Fruit fly (Drosophila melanogaster) whole organism, embryonic: Measurements from ENCODE around the gene Invadolysin.

ENCODE experiments used
- BtbVII ChIP-seq: fragments of 200-800 bp; sonication (Bioruptor generic); optimal IDR thresholded peaks from 3 replicates; lab custom pipeline; 2017; ENCODE audit warnings: missing biosample characterization, mild to moderate bottlenecking, missing genetic modification characterization
- CG11247 ChIP-seq: fragments of 200-800 bp; sonication (Bioruptor generic); IDR thresholded peaks from 2 replicates; pipeline ENCODE4 v1.3.6; 2022; ENCODE audit warnings: missing biosample characterization, missing genetic modification characterization
- CG12104 ChIP-seq: fragments of 200-800 bp; sonication (Bioruptor generic); optimal IDR thresholded peaks from 3 replicates; lab custom pipeline; 2016; ENCODE audit warnings: missing biosample characterization, missing genetic modification characterization
- CG12155 ChIP-seq: fragments of 200-800 bp; sonication (Bioruptor generic); optimal IDR thresholded peaks from 3 replicates; lab custom pipeline; 2016; ENCODE audit warnings: missing biosample characterization, missing genetic modification characterization
- CG15011 ChIP-seq: fragments of 200-800 bp; sonication (Bioruptor generic); optimal IDR thresholded peaks from 3 replicates; lab custom pipeline; 2018; ENCODE audit warnings: missing biosample characterization, mild to moderate bottlenecking, missing genetic modification characterization
- CG15479 ChIP-seq: fragments of 200-800 bp; sonication (Bioruptor generic); optimal IDR thresholded peaks from 3 replicates; lab custom pipeline; 2019; ENCODE audit warnings: missing biosample characterization, mild to moderate bottlenecking, missing genetic modification characterization, moderate library complexity
- CG15696 ChIP-seq: fragments of 200-800 bp; sonication (Bioruptor generic); optimal IDR thresholded peaks from 2 replicates; lab custom pipeline; 2019; ENCODE audit warnings: missing biosample characterization, mild to moderate bottlenecking, missing genetic modification characterization, moderate library complexity
- CG17829 ChIP-seq: fragments of 200-800 bp; optimal IDR thresholded peaks from 2 replicates; lab custom pipeline; 2019; ENCODE audit warnings: missing biosample characterization, mild to moderate bottlenecking, missing genetic modification characterization, moderate library complexity
- CG2875 ChIP-seq: fragments of 200-800 bp; sonication (Bioruptor generic); optimal IDR thresholded peaks from 2 replicates; lab custom pipeline; 2017; ENCODE audit warnings: missing biosample characterization, mild to moderate bottlenecking, missing genetic modification characterization, missing genetic modification reagents
- CG31365 ChIP-seq: fragments of 200-800 bp; sonication (Bioruptor generic); optimal IDR thresholded peaks from 2 replicates; lab custom pipeline; 2018; ENCODE audit warnings: missing biosample characterization, mild to moderate bottlenecking, missing genetic modification characterization
- CG3838 ChIP-seq: fragments of 200-800 bp; sonication (Bioruptor generic); optimal IDR thresholded peaks from 3 replicates; lab custom pipeline; 2016; ENCODE audit warnings: missing biosample characterization, missing genetic modification characterization
- CG3995 ChIP-seq: fragments of 200-800 bp; sonication (Bioruptor generic); optimal IDR thresholded peaks from 3 replicates; lab custom pipeline; 2016; ENCODE audit warnings: missing biosample characterization, missing genetic modification characterization
- CG42726 ChIP-seq: fragments of 200-800 bp; sonication (Bioruptor generic); IDR thresholded peaks from 2 replicates; pipeline ENCODE4 v1.3.6; 2022; ENCODE audit warnings: missing biosample characterization, missing genetic modification characterization; ENCODE audit not compliant: partially characterized antibody
- CG6654 ChIP-seq: fragments of 200-800 bp; sonication (Bioruptor generic); optimal IDR thresholded peaks from 2 replicates; lab custom pipeline; 2017; ENCODE audit warnings: missing biosample characterization, mild to moderate bottlenecking, missing genetic modification characterization
- CG6854 ChIP-seq: fragments of 200-800 bp; sonication (Bioruptor generic); optimal IDR thresholded peaks from 3 replicates; lab custom pipeline; 2017; ENCODE audit warnings: missing biosample characterization, mild to moderate bottlenecking, missing genetic modification characterization
- Camta ChIP-seq: fragments of 200-800 bp; sonication (Bioruptor generic); optimal IDR thresholded peaks from 2 replicates; lab custom pipeline; 2016; ENCODE audit warnings: missing biosample characterization, missing genetic modification characterization
- CkIIα-i1 ChIP-seq: fragments of 200-800 bp; sonication (Bioruptor generic); IDR thresholded peaks from 2 replicates; pipeline ENCODE4 v1.3.6; 2022; ENCODE audit warnings: missing biosample characterization, missing genetic modification characterization
- Dfd ChIP-seq, 2 experiments: fragments of >200 bp; optimal IDR thresholded peaks; 2 replicates each; lab custom pipeline; 2017; ENCODE audit warnings: missing biosample characterization in 2 of 2, missing genetic modification characterization in 2 of 2
- Dip3 ChIP-seq: fragments of 200-800 bp; sonication (Bioruptor generic); optimal IDR thresholded peaks from 3 replicates; lab custom pipeline; 2016; ENCODE audit warnings: missing biosample characterization, missing genetic modification characterization
- Dll ChIP-seq: fragments of 200-800 bp; sonication (Bioruptor generic); IDR thresholded peaks from 4 replicates; pipeline ENCODE4 v1.3.6; 2022; ENCODE audit warnings: missing biosample characterization, missing genetic modification characterization; ENCODE audit not compliant: partially characterized antibody
- ERR ChIP-seq: fragments of 200-800 bp; sonication (Bioruptor generic); optimal IDR thresholded peaks from 2 replicates; lab custom pipeline; 2016; ENCODE audit warnings: missing biosample characterization, missing genetic modification characterization
- Eip74EF ChIP-seq, 2 experiments: fragments of 200-800 bp in 1 of 2; fragments of >200 bp in 1 of 2; sonication (Bioruptor generic) in 1 of 2; optimal IDR thresholded peaks; 2 replicates each; lab custom pipeline; 2017 to 2019; ENCODE audit warnings: missing biosample characterization in 2 of 2, missing genetic modification characterization in 2 of 2, mild to moderate bottlenecking in 1 of 2, moderate library complexity in 1 of 2
- HmgD ChIP-seq: fragments of 200-800 bp; sonication (Bioruptor generic); optimal IDR thresholded peaks from 3 replicates; lab custom pipeline; 2016; ENCODE audit warnings: missing biosample characterization, missing genetic modification characterization
- Hmr ChIP-seq: fragments of 200-800 bp; sonication (Bioruptor generic); optimal IDR thresholded peaks from 3 replicates; lab custom pipeline; 2017; ENCODE audit warnings: mild to moderate bottlenecking, missing biosample characterization, missing genetic modification reagents, missing genetic modification characterization
- Mes4 ChIP-seq: fragments of 200-800 bp; sonication (Bioruptor generic); optimal IDR thresholded peaks from 2 replicates; lab custom pipeline; 2016; ENCODE audit warnings: missing biosample characterization, missing genetic modification characterization
- Opbp ChIP-seq: fragments of 200-800 bp; sonication (Bioruptor generic); IDR thresholded peaks from 3 replicates; pipeline ENCODE4 v1.3.6; 2022; ENCODE audit warnings: missing biosample characterization, missing genetic modification characterization; ENCODE audit not compliant: partially characterized antibody
- PHDP ChIP-seq: fragments of 200-800 bp; sonication (Bioruptor generic); optimal IDR thresholded peaks from 3 replicates; lab custom pipeline; 2018; ENCODE audit warnings: missing biosample characterization, mild to moderate bottlenecking, missing genetic modification characterization, moderate library complexity
- Ptx1 ChIP-seq: fragments of 200-800 bp; sonication (Bioruptor generic); IDR thresholded peaks from 2 replicates; pipeline ENCODE4 v1.3.6; 2022; ENCODE audit warnings: missing biosample characterization, missing genetic modification characterization
- Rfx ChIP-seq: fragments of 200-800 bp; sonication (Bioruptor generic); IDR thresholded peaks from 2 replicates; pipeline ENCODE4 v1.3.6; 2022; ENCODE audit warnings: missing biosample characterization, missing genetic modification characterization
- Spps ChIP-seq: fragments of 200-800 bp; sonication (Bioruptor generic); optimal IDR thresholded peaks from 2 replicates; lab custom pipeline; 2018; ENCODE audit warnings: missing biosample characterization, mild to moderate bottlenecking, missing genetic modification characterization
- Usf ChIP-seq: fragments of 200-800 bp; sonication (Bioruptor generic); optimal IDR thresholded peaks from 2 replicates; lab custom pipeline; 2017; ENCODE audit warnings: missing genotype, missing biosample characterization, missing genetic modification characterization
- ab ChIP-seq: fragments of 200-800 bp; sonication (Bioruptor generic); optimal IDR thresholded peaks from 2 replicates; lab custom pipeline; 2016; ENCODE audit warnings: missing biosample characterization, missing genetic modification characterization
- az2 ChIP-seq: fragments of 200-800 bp; sonication (Bioruptor generic); optimal IDR thresholded peaks from 3 replicates; lab custom pipeline; 2016; ENCODE audit warnings: missing biosample characterization, missing genetic modification characterization
- bbx ChIP-seq: fragments of 200-800 bp; sonication (Bioruptor generic); IDR thresholded peaks from 2 replicates; pipeline ENCODE4 v1.3.6; 2022; ENCODE audit warnings: missing biosample characterization, missing genetic modification characterization; ENCODE audit not compliant: partially characterized antibody
- bsh ChIP-seq, 2 experiments: fragments of 200-800 bp; sonication (Bioruptor generic); optimal IDR thresholded peaks; 2 replicates each; lab custom pipeline; 2017 to 2018; ENCODE audit warnings: mild to moderate bottlenecking in 2 of 2, missing biosample characterization in 2 of 2, missing genetic modification characterization in 2 of 2, moderate library complexity in 1 of 2
- eve ChIP-seq, 2 experiments: fragments of >200 bp; optimal IDR thresholded peaks; 2 replicates each; lab custom pipeline; 2017; ENCODE audit warnings: missing biosample characterization in 2 of 2, missing genetic modification characterization in 2 of 2
- h ChIP-seq: fragments of >200 bp; optimal IDR thresholded peaks from 2 replicates; lab custom pipeline; 2017
- hbn ChIP-seq: fragments of 200-800 bp; sonication (Bioruptor generic); IDR thresholded peaks from 2 replicates; pipeline ENCODE4 v1.3.6; 2022; ENCODE audit warnings: missing biosample characterization, missing genetic modification characterization; ENCODE audit not compliant: partially characterized antibody
- insv ChIP-seq, 2 experiments: fragments of 200-800 bp; sonication (Bioruptor generic); optimal IDR thresholded peaks; 3 replicates each; lab custom pipeline; 2016 to 2018; ENCODE audit warnings: missing biosample characterization in 2 of 2, missing genetic modification characterization in 2 of 2
- oc ChIP-seq: fragments of 200-800 bp; sonication (Bioruptor generic); optimal IDR thresholded peaks from 2 replicates; lab custom pipeline; 2018; ENCODE audit warnings: missing biosample characterization, mild to moderate bottlenecking, missing genetic modification characterization, moderate library complexity
- pan ChIP-seq, 4 experiments: fragments of >200 bp in 3 of 4; fragments of 200-800 bp in 1 of 4; sonication (Bioruptor generic) in 1 of 4; optimal IDR thresholded peaks in 3 of 4; IDR thresholded peaks in 1 of 4; 2 replicates each; pipeline versions ENCODE4 v1.3.6 to Lab custom; 2017 to 2022; ENCODE audit warnings: missing biosample characterization in 2 of 4, missing genetic modification characterization in 2 of 4, mixed read lengths in 1 of 4
- pho ChIP-seq: fragments of 200-800 bp; sonication (Bioruptor generic); optimal IDR thresholded peaks from 2 replicates; lab custom pipeline; 2016; ENCODE audit warnings: missing biosample characterization, missing genetic modification characterization
- ranshi ChIP-seq: fragments of 200-800 bp; sonication (Bioruptor generic); IDR thresholded peaks from 2 replicates; pipeline ENCODE4 v1.3.6; 2022; ENCODE audit warnings: missing biosample characterization, missing genetic modification characterization
- sd ChIP-seq: fragments of 200-800 bp; sonication (Bioruptor generic); optimal IDR thresholded peaks from 3 replicates; lab custom pipeline; 2018; ENCODE audit warnings: missing biosample characterization, mild to moderate bottlenecking, missing genetic modification characterization, moderate library complexity
- ssp ChIP-seq: fragments of 200-800 bp; sonication (Bioruptor generic); IDR thresholded peaks from 2 replicates; pipeline ENCODE4 v1.3.6; 2022; ENCODE audit warnings: missing biosample characterization, missing genetic modification characterization
- stc ChIP-seq: fragments of 200-800 bp; sonication (Bioruptor generic); IDR thresholded peaks from 2 replicates; pipeline ENCODE4 v1.3.6; 2022; ENCODE audit warnings: missing biosample characterization, missing genetic modification characterization
- tio ChIP-seq: fragments of 200-800 bp; sonication (Bioruptor generic); optimal IDR thresholded peaks from 2 replicates; lab custom pipeline; 2017; ENCODE audit warnings: missing biosample characterization, missing genetic modification characterization, inconsistent platforms
- tll ChIP-seq, 2 experiments: fragments of 200-800 bp in 1 of 2; fragments of >200 bp in 1 of 2; sonication (Bioruptor generic) in 1 of 2; optimal IDR thresholded peaks; 2 replicates each; lab custom pipeline; 2017 to 2019; ENCODE audit warnings: missing biosample characterization in 2 of 2, missing genetic modification characterization in 2 of 2, mild to moderate bottlenecking in 1 of 2, moderate library complexity in 1 of 2
- zen2 ChIP-seq: fragments of 200-800 bp; sonication (Bioruptor generic); IDR thresholded peaks from 3 replicates; pipeline ENCODE4 v1.3.6; 2022; ENCODE audit warnings: missing biosample characterization, missing genetic modification characterization; ENCODE audit not compliant: partially characterized antibody
- zfh1 ChIP-seq: fragments of 200-800 bp; sonication (Bioruptor generic); IDR thresholded peaks from 3 replicates; pipeline ENCODE4 v1.3.6; 2022; ENCODE audit warnings: missing biosample characterization, missing genetic modification characterization

Gene Invadolysin

dm6 chr3R:10111815-10112185 lies 32.7 kb upstream of the Invadolysin start (continued):
- TF ChIP-seq bsh (GFP tag; optimal IDR thresholded peaks at IDR 0.05; lab: Kevin White, UChicago): peak in 1 of 2 experiments; percentile 37
- no peak for TF ChIP-seq CG3838 (GFP tag; lab: Kevin White, UChicago)
- TF ChIP-seq Opbp (GFP tag; lab: Robert Waterston, UW): no peak
- TF ChIP-seq CG2875 (GFP tag; lab: Kevin White, UChicago): no peak
- TF ChIP-seq CkIIα-i1 (GFP tag; lab: Robert Waterston, UW): no peak
- TF ChIP-seq CG31365 (tag; lab: Kevin White, UChicago): no peak
- peak; percentile 23 for TF ChIP-seq PHDP (tag; lab: Kevin White, UChicago)
- TF ChIP-seq hbn (GFP tag; lab: Robert Waterston, UW): no peak
- TF ChIP-seq sd (tag; lab: Kevin White, UChicago): no peak
- TF ChIP-seq CG12104: no peak
- TF ChIP-seq ab: no peak
- no peak for TF ChIP-seq bbx
- no peak for TF ChIP-seq ssp
- no peak for TF ChIP-seq insv (GFP tag; optimal IDR thresholded peaks at IDR 0.05; lab: Kevin White, UChicago)
- TF ChIP-seq CG12155 (GFP tag; lab: Kevin White, UChicago): peak; percentile 2
- TF ChIP-seq Dip3 (GFP tag; lab: Kevin White, UChicago): no peak
- no peak for TF ChIP-seq Spps
- TF ChIP-seq h (lab: Kevin White, UChicago): no peak
- TF ChIP-seq CG17829 (tag; lab: Kevin White, UChicago): peak; percentile 32
- TF ChIP-seq eve (GFP tag; optimal IDR thresholded peaks at IDR 0.05; lab: Kevin White, UChicago): no peak
- TF ChIP-seq Usf (GFP tag; lab: Kevin White, UChicago): no peak
- TF ChIP-seq CG15696 (tag; lab: Kevin White, UChicago): peak; percentile 24
- TF ChIP-seq tio (GFP tag; lab: Kevin White, UChicago): peak; percentile 21
- 0 out of 2 replicates have a peak, but pooled peaks have one; percentile 8 for TF ChIP-seq Ptx1 (GFP tag; lab: Robert Waterston, UW)
- TF ChIP-seq zen2 (GFP tag; lab: Robert Waterston, UW): no peak
- TF ChIP-seq zfh1 (GFP tag; lab: Robert Waterston, UW): no peak; the same call in 2 of the 3 replicates
- no peak for TF ChIP-seq pho
- peak; percentile 25 for TF ChIP-seq az2 (GFP tag; lab: Kevin White, UChicago)
- TF ChIP-seq CG42726 (GFP tag; lab: Robert Waterston, UW): no peak
- no peak for TF ChIP-seq CG15011 (GFP tag; lab: Kevin White, UChicago)
- TF ChIP-seq Camta (GFP tag; lab: Kevin White, UChicago): no peak
- TF ChIP-seq Mes4 (GFP tag; lab: Kevin White, UChicago): no peak
- no peak for TF ChIP-seq tll (GFP tag; optimal IDR thresholded peaks at IDR 0.05; lab: Kevin White, UChicago)
- TF ChIP-seq BtbVII: no peak
- TF ChIP-seq CG6854 (GFP tag; lab: Kevin White, UChicago): no peak
- TF ChIP-seq ranshi: 0 out of 2 replicates have a peak, but pooled peaks have one; percentile 22
- TF ChIP-seq Hmr (GFP tag; lab: Kevin White, UChicago): peak; percentile 2
- TF ChIP-seq oc (tag; lab: Kevin White, UChicago): no peak
- no peak for TF ChIP-seq Eip74EF (GFP tag; optimal IDR thresholded peaks at IDR 0.05; lab: Kevin White, UChicago)
- no peak for TF ChIP-seq stc
- TF ChIP-seq CG6654: no peak
- TF ChIP-seq Dll (GFP tag; lab: Robert Waterston, UW): no peak
- TF ChIP-seq Rfx (GFP tag; lab: Robert Waterston, UW): no peak
- TF ChIP-seq Dfd (GFP tag; optimal IDR thresholded peaks at IDR 0.05; lab: Kevin White, UChicago): no peak
- no peak for TF ChIP-seq CG15479 (GFP tag; lab: Kevin White, UChicago)
- TF ChIP-seq ERR (GFP tag; lab: Kevin White, UChicago): no peak
- TF ChIP-seq pan (optimal IDR thresholded peaks at IDR 0.05; lab: Kevin White, UChicago): no peak
- TF ChIP-seq pan (GFP tag; optimal IDR thresholded peaks at IDR 0.05 in 1 of 2, IDR thresholded peaks at IDR 0.05 in 1 of 2): peak in 1 of 2 experiments; percentile 7
- no peak for TF ChIP-seq CG3995 (GFP tag; lab: Kevin White, UChicago)
- no peak for TF ChIP-seq HmgD (GFP tag; lab: Kevin White, UChicago)
- TF ChIP-seq CG11247 (GFP tag; lab: Robert Waterston, UW): no peak
